Fruit fly (Drosophila melanogaster) whole organism, pupa: ENCODE results near the gene ApepP.

Source experiments
- CG10348 ChIP-seq: fragments of 200-800 bp; sonication (Bioruptor generic); IDR thresholded peaks from 2 replicates; pipeline ENCODE4 v1.3.6; 2022; ENCODE audit warnings: missing biosample characterization, missing genetic modification characterization
- CG12605 ChIP-seq: fragments of 200-800 bp; sonication (Bioruptor generic); IDR thresholded peaks from 2 replicates; pipeline ENCODE4 v1.3.6; 2022; ENCODE audit warnings: missing biosample characterization, missing genetic modification characterization
- CG15710 ChIP-seq: fragments of 200-800 bp; sonication (Bioruptor generic); optimal IDR thresholded peaks from 2 replicates; lab custom pipeline; 2018; ENCODE audit warnings: missing biosample characterization, mild to moderate bottlenecking, missing genetic modification characterization, moderate library complexity
- CG32121 ChIP-seq: fragments of 200-800 bp; sonication (Bioruptor generic); IDR thresholded peaks from 2 replicates; pipeline ENCODE4 v1.3.6; 2022; ENCODE audit warnings: missing biosample characterization, missing genetic modification characterization
- CG34367 ChIP-seq: fragments of 200-800 bp; sonication (Bioruptor generic); optimal IDR thresholded peaks from 2 replicates; lab custom pipeline; 2018; ENCODE audit warnings: missing biosample characterization, mild to moderate bottlenecking, missing genetic modification characterization
- CG9948 ChIP-seq: fragments of 200-800 bp; sonication (Bioruptor generic); optimal IDR thresholded peaks from 2 replicates; lab custom pipeline; 2018; ENCODE audit warnings: missing biosample characterization, mild to moderate bottlenecking, missing genetic modification characterization, moderate library complexity
- D1 ChIP-seq: fragments of 200-800 bp; sonication (Bioruptor generic); optimal IDR thresholded peaks from 2 replicates; lab custom pipeline; 2018; ENCODE audit warnings: missing biosample characterization, mild to moderate bottlenecking, missing genetic modification characterization, moderate library complexity
- Pif1A ChIP-seq: fragments of 200-800 bp; sonication (Bioruptor generic); optimal IDR thresholded peaks from 3 replicates; lab custom pipeline; 2016; ENCODE audit warnings: missing biosample characterization, missing genetic modification characterization
- Pif1B ChIP-seq: fragments of 200-800 bp; sonication (Bioruptor generic); optimal IDR thresholded peaks from 3 replicates; lab custom pipeline; 2016; ENCODE audit warnings: missing biosample characterization, missing genetic modification characterization
- Snoo ChIP-seq: fragments of 200-800 bp; sonication (Bioruptor generic); optimal IDR thresholded peaks from 3 replicates; lab custom pipeline; 2017; ENCODE audit warnings: missing biosample characterization, mild to moderate bottlenecking, missing genetic modification characterization, inconsistent platforms
- fd96Ca ChIP-seq: fragments of 200-800 bp; sonication (Bioruptor generic); IDR thresholded peaks from 3 replicates; pipeline ENCODE4 v1.3.6; 2022; ENCODE audit warnings: missing biosample characterization, missing genetic modification characterization
- gl ChIP-seq: fragments of 200-800 bp; sonication (Bioruptor generic); optimal IDR thresholded peaks from 2 replicates; lab custom pipeline; 2018; ENCODE audit warnings: missing biosample characterization, mild to moderate bottlenecking, missing genetic modification characterization

DNA sequence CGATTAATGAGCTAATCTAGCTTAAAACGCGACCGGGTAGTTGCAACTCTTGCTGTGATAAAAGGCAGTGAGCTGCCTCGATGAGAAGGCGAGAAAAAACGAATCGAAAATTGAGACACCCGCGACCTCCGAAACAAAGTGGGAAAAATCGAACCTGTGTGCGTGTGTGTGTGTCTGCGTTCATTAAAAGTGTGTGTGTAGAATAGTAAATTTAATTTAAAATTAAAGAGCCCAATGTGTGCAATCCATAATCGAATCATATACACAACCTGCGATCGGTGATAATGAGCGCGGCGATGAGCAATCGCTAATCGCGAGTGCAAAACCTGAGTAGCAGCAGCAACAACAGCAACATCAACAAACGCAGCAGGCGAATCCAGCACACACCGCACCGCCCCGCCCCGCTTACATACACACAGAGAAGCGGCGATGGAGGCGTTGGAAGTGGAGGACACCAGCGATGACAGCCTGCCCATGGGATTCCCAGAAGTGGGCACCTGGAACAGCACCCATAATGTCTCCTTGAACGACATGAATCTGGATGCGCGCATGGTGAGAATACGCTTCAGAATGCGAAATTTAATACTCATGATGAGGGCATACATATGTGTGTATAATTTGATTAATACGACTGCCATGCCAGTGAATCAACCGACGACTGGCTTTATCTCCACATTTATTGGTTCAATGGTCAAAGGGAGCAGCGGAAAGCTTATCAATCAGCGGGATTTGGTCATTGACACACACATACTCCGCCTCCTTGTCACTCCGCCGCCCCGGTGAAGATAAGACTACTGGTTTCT lies 21.4 kb downstream of the ApepP start:
- TF ChIP-seq Snoo (tag; lab: Kevin White, UChicago) (no peak), D1 (tag; lab: Kevin White, UChicago) (no peak), fd96Ca (GFP tag; lab: Robert Waterston, UW) (no peak), CG12605 (no peak), CG9948 (no peak), Pif1A (GFP tag; lab: Kevin White, UChicago) (no peak), CG10348 (GFP tag; lab: Robert Waterston, UW) (0 out of 2 replicates have a peak, but pooled peaks have one; percentile 19), CG32121 (GFP tag; lab: Robert Waterston, UW) (peak; percentile 51; the same call in 1 of the 2 replicates), gl (tag; lab: Kevin White, UChicago) (no peak), CG15710 (no peak), Pif1B (no peak), CG34367 (tag; lab: Kevin White, UChicago) (no peak)
